Worm (Caenorhabditis elegans): ENCODE data around the gene T07D1.3.

DNA sequence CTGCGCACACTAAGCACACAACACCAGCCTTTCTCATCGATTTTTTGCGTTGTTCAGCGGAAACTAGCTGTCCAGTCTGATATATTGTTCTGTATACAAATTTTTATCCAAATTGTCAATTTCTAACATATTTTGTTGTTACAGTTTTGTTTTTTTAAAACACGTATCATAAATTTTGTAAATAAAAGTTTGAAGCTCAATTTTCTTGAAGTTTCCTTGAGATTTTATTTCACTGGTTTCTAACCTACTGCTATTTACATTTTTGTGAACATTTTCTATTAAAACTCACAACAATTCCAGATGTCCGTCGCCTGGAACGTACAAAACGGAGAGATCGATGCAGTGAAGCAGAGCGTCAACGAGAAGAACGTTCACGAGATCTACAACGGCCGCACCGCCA is 36.0 kb downstream of the T07D1.3 start, which contains the start of gene mtpn-1:
- TF ChIP-seq unc-130 (GFP tag; optimal IDR thresholded peaks at IDR 0.05), result no peak
- TF ChIP-seq ama-1 (optimal IDR thresholded peaks at IDR 0.05), result no peak
- no peak for TF ChIP-seq zag-1 (tag; optimal IDR thresholded peaks at IDR 0.05)

Measured in whole organism, L4 larva.